Worm (Caenorhabditis elegans) whole organism, L4 larva: ENCODE results near the gene pdfr-1.

Experiments
- F26F4.8 ChIP-seq: fragments of 200-800 bp; sonication (Bioruptor generic); conservative IDR thresholded peaks from 2 replicates; pipeline ENCODE4 v1.3.6; 2022; ENCODE audit warnings: missing genetic modification characterization, missing compliant biosample characterization
- Y5F2A.4 ChIP-seq: fragments of 200-800 bp; sonication (Bioruptor generic); optimal IDR thresholded peaks from 2 replicates; lab custom pipeline; 2018; ENCODE audit warnings: mild to moderate bottlenecking, missing genetic modification characterization, missing compliant biosample characterization
- Y75B8A.6 ChIP-seq: fragments of 200-800 bp; sonication (Bioruptor generic); IDR thresholded peaks from 2 replicates; pipeline ENCODE4 v1.3.6; 2022; ENCODE audit warnings: missing genetic modification reagents, missing genetic modification characterization, missing compliant biosample characterization
- ZK546.5 ChIP-seq, 2 experiments: sonication (generic microtip); optimal IDR thresholded peaks; 2 replicates each; lab custom pipeline; 2017; ENCODE audit warnings: missing biosample characterization in 2 of 2, missing genetic modification characterization in 2 of 2
- aha-1 ChIP-seq: fragments of 150-350 bp; peaks from one replicate; lab custom pipeline; 2014; ENCODE audit warnings: missing biosample characterization, missing genetic modification characterization
- arid-1 ChIP-seq: fragments of 200-800 bp; sonication (Bioruptor generic); conservative IDR thresholded peaks from 2 replicates; pipeline ENCODE4 v1.3.6; 2022; ENCODE audit warnings: missing genetic modification reagents, missing genetic modification characterization, missing compliant biosample characterization
- ceh-28 ChIP-seq: fragments of 150-350 bp; optimal IDR thresholded peaks from 2 replicates; lab custom pipeline; 2014; ENCODE audit warnings: missing biosample characterization, missing genetic modification reagents, missing genetic modification characterization
- ceh-62 ChIP-seq: sonication (generic microtip); optimal IDR thresholded peaks from 2 replicates; lab custom pipeline; 2017; ENCODE audit warnings: missing biosample characterization, missing genetic modification characterization
- ces-1 ChIP-seq: fragments of 150-350 bp; sonication (generic microtip); optimal IDR thresholded peaks from 4 replicates; lab custom pipeline; 2014; ENCODE audit warnings: missing biosample characterization, missing genetic modification reagents, missing genetic modification characterization
- ctbp-1 ChIP-seq: fragments of 200-800 bp; sonication (Bioruptor generic); IDR thresholded peaks from 2 replicates; pipeline ENCODE4 v1.3.6; 2022; ENCODE audit warnings: missing genetic modification reagents, missing genetic modification characterization, missing compliant biosample characterization
- dmd-6 ChIP-seq: fragments of 200-800 bp; sonication (Bioruptor generic); IDR thresholded peaks from 2 replicates; pipeline ENCODE4 v1.3.6; 2022; ENCODE audit warnings: missing genetic modification reagents, missing genetic modification characterization, missing compliant biosample characterization
- dmd-8 ChIP-seq: fragments of 200-800 bp; sonication (Bioruptor generic); IDR thresholded peaks from 2 replicates; pipeline ENCODE4 v1.3.6; 2022; ENCODE audit warnings: missing genetic modification characterization, missing compliant biosample characterization
- dmd-9 ChIP-seq: fragments of 200-800 bp; sonication (Bioruptor generic); IDR thresholded peaks from 2 replicates; pipeline ENCODE4 v1.3.6; 2022; ENCODE audit warnings: missing genetic modification reagents, missing genetic modification characterization, missing compliant biosample characterization
- dpl-1 ChIP-seq: fragments of 150-350 bp; optimal IDR thresholded peaks from 2 replicates; lab custom pipeline; 2014; ENCODE audit warnings: missing biosample characterization, missing genetic modification reagents, missing genetic modification characterization
- egl-27 ChIP-seq: sonication (generic microtip); optimal IDR thresholded peaks from 3 replicates; lab custom pipeline; 2017; ENCODE audit warnings: missing biosample characterization, missing genetic modification reagents, missing genetic modification characterization
- fkh-10 ChIP-seq: fragments of 150-350 bp; optimal IDR thresholded peaks from 2 replicates; lab custom pipeline; 2014; ENCODE audit warnings: missing biosample characterization, missing genetic modification reagents, missing genetic modification characterization
- gei-8 ChIP-seq: fragments of 200-800 bp; sonication (Bioruptor generic); optimal IDR thresholded peaks from 2 replicates; lab custom pipeline; 2018; ENCODE audit warnings: mild to moderate bottlenecking, missing genetic modification characterization, missing compliant biosample characterization
- hlh-11 ChIP-seq: fragments of 200-800 bp; sonication (Bioruptor generic); optimal IDR thresholded peaks from 2 replicates; lab custom pipeline; 2018; ENCODE audit warnings: mild to moderate bottlenecking, missing genetic modification characterization, missing compliant biosample characterization
- lin-1 ChIP-seq: fragments of 200-800 bp; sonication (Bioruptor generic); IDR thresholded peaks from 2 replicates; pipeline ENCODE4 v1.3.6; 2022; ENCODE audit warnings: missing genetic modification reagents, missing genetic modification characterization, missing compliant biosample characterization
- lin-13 ChIP-seq: fragments of 150-350 bp; optimal IDR thresholded peaks from 2 replicates; lab custom pipeline; 2014; ENCODE audit warnings: missing biosample characterization, missing genetic modification reagents, missing genetic modification characterization
- lin-38 ChIP-seq: fragments of 200-800 bp; sonication (Bioruptor generic); IDR thresholded peaks from 2 replicates; pipeline ENCODE4 v1.3.6; 2022; ENCODE audit warnings: missing genetic modification reagents, missing genetic modification characterization, missing compliant biosample characterization
- lin-39 ChIP-seq: fragments of 150-350 bp; optimal IDR thresholded peaks from 2 replicates; lab custom pipeline; 2014; ENCODE audit warnings: missing biosample characterization, missing genetic modification reagents, missing genetic modification characterization
- madf-9 ChIP-seq: fragments of 200-800 bp; sonication (Bioruptor generic); conservative IDR thresholded peaks from 2 replicates; pipeline ENCODE4 v1.3.6; 2022; ENCODE audit warnings: missing genetic modification reagents, missing genetic modification characterization, missing compliant biosample characterization
- mep-1 ChIP-seq: fragments of 150-350 bp; sonication (generic microtip); optimal IDR thresholded peaks from 3 replicates; lab custom pipeline; 2014; ENCODE audit warnings: missing biosample characterization, missing genetic modification characterization
- mxl-2 ChIP-seq: fragments of 200-800 bp; sonication (Bioruptor generic); conservative IDR thresholded peaks from 2 replicates; pipeline ENCODE4 v1.3.6; 2022; ENCODE audit warnings: missing genetic modification reagents, missing genetic modification characterization, missing compliant biosample characterization
- nhr-11 ChIP-seq: fragments of 150-350 bp; optimal IDR thresholded peaks from 2 replicates; lab custom pipeline; 2014; ENCODE audit warnings: missing biosample characterization, missing genetic modification characterization
- nhr-237 ChIP-seq: sonication (generic microtip); optimal IDR thresholded peaks from 2 replicates; lab custom pipeline; 2017; ENCODE audit warnings: missing biosample characterization, missing genetic modification characterization
- nhr-28 ChIP-seq: fragments of 150-350 bp; optimal IDR thresholded peaks from 2 replicates; lab custom pipeline; 2014; ENCODE audit warnings: missing biosample characterization, missing genetic modification characterization
- nhr-41 ChIP-seq: fragments of 200-800 bp; sonication (Bioruptor generic); IDR thresholded peaks from 2 replicates; pipeline ENCODE4 v1.3.6; 2022; ENCODE audit warnings: missing genetic modification reagents, missing genetic modification characterization, missing compliant biosample characterization
- pqm-1 ChIP-seq: sonication (generic microtip); optimal IDR thresholded peaks from 2 replicates; lab custom pipeline; 2017; ENCODE audit warnings: missing biosample characterization, missing genetic modification characterization
- rbr-2 ChIP-seq: sonication (generic microtip); optimal IDR thresholded peaks from 2 replicates; lab custom pipeline; 2016; ENCODE audit warnings: missing genotype, missing genetic modification characterization, missing compliant biosample characterization
- saeg-2 ChIP-seq: fragments of 200-800 bp; sonication (Bioruptor generic); IDR thresholded peaks from 2 replicates; pipeline ENCODE4 v1.3.6; 2022; ENCODE audit warnings: missing genetic modification reagents, missing genetic modification characterization, missing compliant biosample characterization
- sdz-12 ChIP-seq: fragments of 200-800 bp; sonication (Bioruptor generic); optimal IDR thresholded peaks from 2 replicates; lab custom pipeline; 2018; ENCODE audit warnings: mild to moderate bottlenecking, missing genetic modification characterization, missing compliant biosample characterization
- unc-62 ChIP-seq, 3 experiments: fragments of 150-350 bp in 1 of 3; sonication (generic microtip); optimal IDR thresholded peaks in 2 of 3; peaks in 1 of 3; 1 replicate in 1 of 3; 2 replicates in 2 of 3; lab custom pipeline; 2014 to 2017; ENCODE audit warnings: missing biosample characterization in 3 of 3, missing genetic modification characterization in 3 of 3, missing genetic modification reagents in 3 of 3, missing genotype in 1 of 3
- vab-7 ChIP-seq: fragments of 200-800 bp; sonication (Bioruptor generic); IDR thresholded peaks from 2 replicates; pipeline ENCODE4 v1.3.6; 2022; ENCODE audit warnings: missing genetic modification reagents, missing genetic modification characterization, missing compliant biosample characterization
- zfp-3 ChIP-seq: fragments of 200-800 bp; sonication (Bioruptor generic); conservative IDR thresholded peaks from 2 replicates; pipeline ENCODE4 v1.3.6; 2022; ENCODE audit warnings: missing genetic modification reagents, missing genetic modification characterization, missing compliant biosample characterization
- zip-2 ChIP-seq: fragments of 150-350 bp; optimal IDR thresholded peaks from 2 replicates; lab custom pipeline; 2014; ENCODE audit warnings: missing biosample characterization, missing genetic modification characterization
- ztf-7 ChIP-seq: fragments of 150-350 bp; optimal IDR thresholded peaks from 2 replicates; lab custom pipeline; 2014; ENCODE audit warnings: missing biosample characterization, missing genetic modification characterization

pdfr-1 gene

ce11 chrIII:6690490-6690889 is 38.6 kb upstream of the pdfr-1 start:
- TF ChIP-seq ZK546.5 (tag; optimal IDR thresholded peaks at IDR 0.05; lab: Kevin White, UChicago) = no peak
- TF ChIP-seq ctbp-1 (GFP tag; lab: Robert Waterston, UW) = 0 out of 2 replicates have a peak, but pooled peaks have one; percentile 18

ce11 chrIII:6681790-6682189 is 29.9 kb upstream of the pdfr-1 start:
- TF ChIP-seq mep-1 (no peak), unc-62 (GFP tag; optimal IDR thresholded peaks at IDR 0.05 in 1 of 2; lab: Kevin White, UChicago) (peak in 1 of 2 experiments; percentile 11), unc-62 (tag; optimal IDR thresholded peaks at IDR 0.05; lab: Kevin White, UChicago) (no peak), fkh-10 (GFP tag; lab: Kevin White, UChicago) (peak; percentile 79), ces-1 (GFP tag; lab: Kevin White, UChicago) (peak; percentile 32)

DNA sequence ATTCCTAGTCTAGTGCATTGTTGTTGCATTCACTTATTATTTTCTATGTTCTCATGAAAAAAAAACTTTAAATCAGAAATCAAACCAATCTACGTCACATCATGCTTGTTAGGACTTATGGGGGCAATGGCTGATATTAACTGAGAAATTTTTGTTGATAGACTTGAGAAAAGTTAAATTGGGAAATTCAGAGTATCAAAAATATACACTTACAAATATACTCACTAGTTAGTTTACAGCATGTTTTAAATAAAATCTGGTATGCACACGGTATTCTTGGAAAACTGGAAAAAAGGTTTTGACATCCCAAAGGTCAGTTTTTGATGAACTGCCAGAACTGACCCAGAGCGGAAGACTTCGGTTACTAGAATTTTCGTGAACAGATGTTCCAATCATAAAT is 29.1 kb upstream of the pdfr-1 start:
- peak in 1 of 2 experiments; percentile 93 for TF ChIP-seq unc-62 (GFP tag; optimal IDR thresholded peaks at IDR 0.05 in 1 of 2; lab: Kevin White, UChicago)
- TF ChIP-seq unc-62 (tag; optimal IDR thresholded peaks at IDR 0.05; lab: Kevin White, UChicago) = no peak
- no peak for TF ChIP-seq vab-7 (GFP tag; lab: Robert Waterston, UW)

DNA sequence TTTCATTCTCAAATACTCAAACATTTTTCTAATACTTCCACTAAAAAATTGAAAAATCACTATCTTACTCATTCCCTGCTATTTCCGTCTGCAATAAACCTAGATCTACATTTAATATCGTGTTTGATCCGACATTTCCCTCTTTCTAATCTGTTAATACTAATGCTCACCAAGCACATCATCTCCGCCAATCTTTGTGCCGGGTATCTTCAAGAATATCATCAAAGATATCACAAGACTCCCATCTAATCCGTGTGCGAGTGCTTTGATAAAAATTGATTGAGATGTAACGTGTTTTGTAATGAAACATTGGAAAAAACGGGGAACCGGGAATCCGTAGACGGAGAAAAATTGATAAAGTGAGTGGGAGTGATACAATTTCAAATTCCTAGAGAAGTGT is 27.4 kb upstream of the pdfr-1 start:
- TF ChIP-seq aha-1 (tag; lab: Kevin White, UChicago) = peak; percentile 58
- TF ChIP-seq sdz-12 (GFP tag; lab: Kevin White, UChicago) = no peak

- TF ChIP-seq madf-9 (GFP tag; lab: Robert Waterston, UW) (no peak), ZK546.5 (tag; optimal IDR thresholded peaks at IDR 0.05; lab: Kevin White, UChicago) (no peak), arid-1 (GFP tag; lab: Robert Waterston, UW) (no peak), nhr-41 (GFP tag; lab: Robert Waterston, UW) (no peak), hlh-11 (tag; lab: Kevin White, UChicago) (no peak), ceh-62 (tag; lab: Kevin White, UChicago) (no peak), rbr-2 (tag; lab: Kevin White, UChicago) (no peak), gei-8 (GFP tag; lab: Kevin White, UChicago) (no peak), fkh-10 (GFP tag; lab: Kevin White, UChicago) (no peak), nhr-28 (tag; lab: Kevin White, UChicago) (no peak), nhr-237 (tag; lab: Kevin White, UChicago) (no peak), dmd-9 (GFP tag; lab: Robert Waterston, UW) (no peak), saeg-2 (GFP tag; lab: Robert Waterston, UW) (no peak), lin-1 (no peak), lin-39 (no peak), ztf-7 (tag; lab: Kevin White, UChicago) (no peak), unc-62 (GFP tag; optimal IDR thresholded peaks at IDR 0.05 in 1 of 2; lab: Kevin White, UChicago) (no peak), unc-62 (tag; optimal IDR thresholded peaks at IDR 0.05; lab: Kevin White, UChicago) (no peak), Y5F2A.4 (GFP tag; lab: Kevin White, UChicago) (no peak), dmd-6 (no peak)
Measured at ce11 chrIII:6677304-6677703, 25.4 kb upstream of the pdfr-1 start.

DNA sequence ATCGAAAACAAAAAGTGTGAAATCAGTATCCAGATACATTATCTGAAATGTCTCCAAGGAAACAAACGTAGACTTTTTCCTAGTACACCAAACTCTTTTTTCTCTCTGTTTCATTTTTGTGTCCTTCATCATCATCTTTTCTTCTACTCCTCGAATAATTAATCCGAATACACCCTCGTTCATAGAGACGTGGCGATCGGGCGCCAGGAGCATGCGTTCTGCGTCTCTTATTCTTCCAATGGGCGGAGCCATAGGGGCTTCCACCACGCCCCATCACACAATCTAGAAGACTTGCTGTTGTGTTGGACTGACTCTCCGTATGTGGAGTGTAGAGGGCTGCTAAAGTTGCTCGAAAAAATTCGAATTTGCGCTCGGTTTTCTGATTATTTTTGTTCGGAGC is 23.6 kb upstream of the pdfr-1 start, which contains the start of gene rbf-1:
Gene rbf-1, plus strand, starts transcription at position 301 of the 400 bp plus-strand sequence.
- TF ChIP-seq zfp-3 (no peak), ceh-28 (tag; lab: Kevin White, UChicago) (no peak), ces-1 (GFP tag; lab: Kevin White, UChicago) (no peak), pqm-1 (tag; lab: Kevin White, UChicago) (no peak), Y75B8A.6 (GFP tag; lab: Robert Waterston, UW) (no peak), dmd-8 (GFP tag; lab: Robert Waterston, UW) (no peak), nhr-41 (GFP tag; lab: Robert Waterston, UW) (no peak), zip-2 (tag; lab: Kevin White, UChicago) (no peak), F26F4.8 (GFP tag; lab: Robert Waterston, UW) (no peak), arid-1 (GFP tag; lab: Robert Waterston, UW) (no peak), mxl-2 (GFP tag; lab: Robert Waterston, UW) (no peak), lin-38 (no peak), lin-39 (no peak), aha-1 (tag; lab: Kevin White, UChicago) (no peak), lin-13 (GFP tag; lab: Kevin White, UChicago) (no peak), madf-9 (GFP tag; lab: Robert Waterston, UW) (no peak), nhr-11 (tag; lab: Kevin White, UChicago) (no peak), dpl-1 (GFP tag; lab: Kevin White, UChicago) (no peak), egl-27 (tag; lab: Kevin White, UChicago) (no peak)
